Fruit fly (Drosophila melanogaster) whole organism, embryonic: Measurements from ENCODE around the gene Ugt301D1.
A peak's percentile ranks its signal among the peaks of the same experiment; 100 is the strongest.

Experiments
- Adf1 ChIP-seq: fragments of 200-800 bp; sonication (Bioruptor generic); IDR thresholded peaks from 2 replicates; pipeline ENCODE4 v1.3.6; 2022; ENCODE audit warnings: missing biosample characterization, missing genetic modification characterization
- BtbVII ChIP-seq: fragments of 200-800 bp; sonication (Bioruptor generic); optimal IDR thresholded peaks from 3 replicates; lab custom pipeline; 2017; ENCODE audit warnings: missing biosample characterization, mild to moderate bottlenecking, missing genetic modification characterization
- C15 ChIP-seq: fragments of 200-800 bp; sonication (Bioruptor generic); IDR thresholded peaks from 3 replicates; pipeline ENCODE4 v1.3.6; 2022; ENCODE audit warnings: missing biosample characterization, missing genetic modification characterization
- CG10321 ChIP-seq: fragments of 200-800 bp; sonication (Bioruptor generic); IDR thresholded peaks from 2 replicates; pipeline ENCODE4 v1.3.6; 2022; ENCODE audit warnings: missing biosample characterization, missing genetic modification characterization
- CG10431 ChIP-seq: fragments of 200-800 bp; sonication (Bioruptor generic); optimal IDR thresholded peaks from 3 replicates; lab custom pipeline; 2018; ENCODE audit warnings: missing biosample characterization, mild to moderate bottlenecking, missing genetic modification characterization
- CG10565 ChIP-seq: fragments of 200-800 bp; sonication (Bioruptor generic); optimal IDR thresholded peaks from 3 replicates; lab custom pipeline; 2016; ENCODE audit warnings: missing biosample characterization, mild to moderate bottlenecking, missing genetic modification characterization
- CG10959 ChIP-seq: fragments of 200-800 bp; sonication (Bioruptor generic); IDR thresholded peaks from 2 replicates; pipeline ENCODE4 v1.3.6; 2022; ENCODE audit warnings: missing biosample characterization, missing genetic modification characterization
- CG11695 ChIP-seq: fragments of 200-800 bp; sonication (Bioruptor generic); IDR thresholded peaks from 3 replicates; pipeline ENCODE4 v1.3.6; 2022; ENCODE audit warnings: missing biosample characterization, missing genetic modification characterization
- CG12155 ChIP-seq: fragments of 200-800 bp; sonication (Bioruptor generic); optimal IDR thresholded peaks from 3 replicates; lab custom pipeline; 2016; ENCODE audit warnings: missing biosample characterization, missing genetic modification characterization
- CG13296 ChIP-seq: fragments of 200-800 bp; sonication (Bioruptor generic); optimal IDR thresholded peaks from 3 replicates; lab custom pipeline; 2018; ENCODE audit warnings: missing biosample characterization, mild to moderate bottlenecking, missing genetic modification characterization
- CG14710 ChIP-seq: fragments of 200-800 bp; sonication (Bioruptor generic); optimal IDR thresholded peaks from 3 replicates; lab custom pipeline; 2019; ENCODE audit warnings: missing biosample characterization, mild to moderate bottlenecking, missing genetic modification characterization, moderate library complexity
- CG15073 ChIP-seq: fragments of 200-800 bp; sonication (Bioruptor generic); optimal IDR thresholded peaks from 2 replicates; lab custom pipeline; 2016; ENCODE audit warnings: missing biosample characterization, missing genetic modification characterization
- CG1647 ChIP-seq: fragments of 200-800 bp; sonication (Bioruptor generic); optimal IDR thresholded peaks from 3 replicates; lab custom pipeline; 2016; ENCODE audit warnings: missing biosample characterization, missing genetic modification characterization
- CG18011 ChIP-seq: fragments of 200-800 bp; sonication (Bioruptor generic); optimal IDR thresholded peaks from 2 replicates; lab custom pipeline; 2017; ENCODE audit warnings: missing biosample characterization, missing genetic modification characterization, mild to moderate bottlenecking, moderate library complexity, missing genotype
- CG1832 ChIP-seq: fragments of 200-800 bp; sonication (Bioruptor generic); optimal IDR thresholded peaks from 2 replicates; lab custom pipeline; 2017; ENCODE audit warnings: missing biosample characterization, mild to moderate bottlenecking, missing genetic modification characterization, inconsistent platforms
- CG3281 ChIP-seq: fragments of 200-800 bp; sonication (Bioruptor generic); optimal IDR thresholded peaks from 3 replicates; lab custom pipeline; 2017; ENCODE audit warnings: missing biosample characterization, mild to moderate bottlenecking, missing genetic modification characterization
- CG3726 ChIP-seq: fragments of 200-800 bp; sonication (Bioruptor generic); IDR thresholded peaks from 3 replicates; pipeline ENCODE4, ENCODE4 v1.3.6; 2022; ENCODE audit warnings: missing biosample characterization, missing genetic modification characterization
- CG6254 ChIP-seq: fragments of 200-800 bp; sonication (Bioruptor generic); optimal IDR thresholded peaks from 3 replicates; lab custom pipeline; 2017; ENCODE audit warnings: mild to moderate bottlenecking, missing biosample characterization, missing genetic modification reagents, missing genetic modification characterization
- CG6272 ChIP-seq: fragments of 200-800 bp; sonication (Bioruptor generic); IDR thresholded peaks from 2 replicates; pipeline ENCODE4 v1.3.6; 2022; ENCODE audit warnings: missing biosample characterization, missing genetic modification characterization
- CG8388 ChIP-seq: fragments of 200-800 bp; sonication (Bioruptor generic); optimal IDR thresholded peaks from 2 replicates; lab custom pipeline; 2019; ENCODE audit warnings: missing biosample characterization, mild to moderate bottlenecking, missing genetic modification characterization, moderate library complexity
- CG8944 ChIP-seq: fragments of 200-800 bp; sonication (Bioruptor generic); optimal IDR thresholded peaks from 3 replicates; lab custom pipeline; 2016; ENCODE audit warnings: missing biosample characterization, missing genetic modification characterization
- CG9609 ChIP-seq: fragments of 200-800 bp; sonication (Bioruptor generic); optimal IDR thresholded peaks from 3 replicates; lab custom pipeline; 2016; ENCODE audit warnings: missing biosample characterization, missing genetic modification characterization
- CG9797 ChIP-seq: fragments of 200-800 bp; sonication (Bioruptor generic); optimal IDR thresholded peaks from 3 replicates; lab custom pipeline; 2018; ENCODE audit warnings: missing biosample characterization, mild to moderate bottlenecking, missing genetic modification characterization
- CG9876 ChIP-seq: fragments of 200-800 bp; sonication (Bioruptor generic); optimal IDR thresholded peaks from 2 replicates; lab custom pipeline; 2016; ENCODE audit warnings: missing biosample characterization, missing genetic modification characterization
- CTCF ChIP-seq: fragments of 200-800 bp; sonication (Bioruptor generic); optimal IDR thresholded peaks from 2 replicates; lab custom pipeline; 2017; ENCODE audit warnings: missing biosample characterization, mild to moderate bottlenecking, missing genetic modification characterization, moderate library complexity
- Dp ChIP-seq: fragments of 200-800 bp; sonication (Bioruptor generic); optimal IDR thresholded peaks from 2 replicates; lab custom pipeline; 2018; ENCODE audit warnings: missing biosample characterization, mild to moderate bottlenecking, missing genetic modification characterization, moderate library complexity
- Dref ChIP-seq: fragments of 200-800 bp; sonication (Bioruptor generic); IDR thresholded peaks from 2 replicates; pipeline ENCODE4 v1.3.6; 2022; ENCODE audit warnings: missing biosample characterization, missing genetic modification characterization
- Drgx ChIP-seq: fragments of 200-800 bp; sonication (Bioruptor generic); IDR thresholded peaks from 2 replicates; pipeline ENCODE4 v1.3.6; 2022; ENCODE audit warnings: missing biosample characterization, missing genetic modification characterization
- Ets97D ChIP-seq: fragments of 200-800 bp; sonication (Bioruptor generic); optimal IDR thresholded peaks from 3 replicates; lab custom pipeline; 2016; ENCODE audit warnings: missing biosample characterization, missing genetic modification characterization
- Fer1 ChIP-seq: fragments of 200-800 bp; sonication (Bioruptor generic); optimal IDR thresholded peaks from 2 replicates; lab custom pipeline; 2017; ENCODE audit warnings: missing biosample characterization, mild to moderate bottlenecking, missing genetic modification characterization
- Gsc ChIP-seq: fragments of 200-800 bp; sonication (Bioruptor generic); IDR thresholded peaks from 2 replicates; pipeline ENCODE4 v1.3.6; 2022; ENCODE audit warnings: missing biosample characterization, missing genetic modification characterization
- Gug ChIP-seq: fragments of 200-800 bp; sonication (Bioruptor generic); IDR thresholded peaks from 4 replicates; pipeline ENCODE4 v1.3.6; 2022; ENCODE audit warnings: missing biosample characterization, missing genetic modification characterization
- HLH3B ChIP-seq: fragments of 200-800 bp; sonication (Bioruptor generic); IDR thresholded peaks from 2 replicates; pipeline ENCODE4 v1.3.6; 2022; ENCODE audit warnings: missing biosample characterization, missing genetic modification characterization
- Hr39 ChIP-seq: fragments of >200 bp; optimal IDR thresholded peaks from 2 replicates; lab custom pipeline; 2017
- Hsf ChIP-seq: fragments of 200-800 bp; sonication (Bioruptor generic); optimal IDR thresholded peaks from 3 replicates; lab custom pipeline; 2016; ENCODE audit warnings: missing biosample characterization, missing genetic modification characterization
- Poxn ChIP-seq: fragments of 200-800 bp; sonication (Bioruptor generic); IDR thresholded peaks from 2 replicates; pipeline ENCODE4 v1.3.6; 2022; ENCODE audit warnings: missing biosample characterization, missing genetic modification characterization
- Scr ChIP-seq: fragments of 200-800 bp; sonication (Bioruptor generic); IDR thresholded peaks from 2 replicates; pipeline ENCODE4 v1.3.6; 2022; ENCODE audit warnings: missing biosample characterization, missing genetic modification characterization; ENCODE audit not compliant: partially characterized antibody
- Sry-β ChIP-seq: fragments of 200-800 bp; sonication (Bioruptor generic); optimal IDR thresholded peaks from 2 replicates; lab custom pipeline; 2018; ENCODE audit warnings: missing biosample characterization, mild to moderate bottlenecking, missing genetic modification characterization, moderate library complexity
- Xbp1 ChIP-seq: fragments of 200-800 bp; sonication (Bioruptor generic); optimal IDR thresholded peaks from 3 replicates; lab custom pipeline; 2016; ENCODE audit warnings: missing biosample characterization, mild to moderate bottlenecking, missing genetic modification characterization
- aop ChIP-seq: fragments of 200-800 bp; sonication (Bioruptor generic); IDR thresholded peaks from 2 replicates; pipeline ENCODE4 v1.3.6; 2022; ENCODE audit warnings: missing biosample characterization, missing genetic modification characterization
- ato ChIP-seq: fragments of 200-800 bp; sonication (Bioruptor generic); IDR thresholded peaks from 2 replicates; pipeline ENCODE4 v1.3.6; 2022; ENCODE audit warnings: missing biosample characterization, missing genetic modification characterization; ENCODE audit not compliant: partially characterized antibody
- chif ChIP-seq, 2 experiments: fragments of 200-800 bp; sonication (Bioruptor generic); optimal IDR thresholded peaks; 3 replicates each; lab custom pipeline; 2016; ENCODE audit warnings: missing biosample characterization in 2 of 2, missing genetic modification characterization in 2 of 2
- esg ChIP-seq: fragments of 200-800 bp; sonication (Bioruptor generic); conservative IDR thresholded peaks from 2 replicates; pipeline ENCODE4 v1.3.6; 2022; ENCODE audit warnings: missing biosample characterization, missing genetic modification characterization
- eyg ChIP-seq: fragments of 200-800 bp; sonication (Bioruptor generic); optimal IDR thresholded peaks from 3 replicates; lab custom pipeline; 2016; ENCODE audit warnings: missing biosample characterization, missing genetic modification characterization
- ftz-f1 ChIP-seq: fragments of 200-800 bp; sonication (Bioruptor generic); optimal IDR thresholded peaks from 2 replicates; lab custom pipeline; 2016; ENCODE audit warnings: missing biosample characterization, missing genetic modification characterization
- jigr1 ChIP-seq: fragments of 200-800 bp; sonication (Bioruptor generic); IDR thresholded peaks from 3 replicates; pipeline ENCODE4 v1.3.6; 2022; ENCODE audit warnings: missing biosample characterization, missing genetic modification characterization
- jing ChIP-seq: fragments of 200-800 bp; sonication (Bioruptor generic); optimal IDR thresholded peaks from 2 replicates; lab custom pipeline; 2018; ENCODE audit warnings: missing biosample characterization, mild to moderate bottlenecking, missing genetic modification characterization
- lola ChIP-seq, 3 experiments: fragments of >200 bp in 2 of 3; fragments of 200-800 bp in 1 of 3; sonication (Bioruptor generic) in 1 of 3; optimal IDR thresholded peaks; 2 replicates each; lab custom pipeline; 2017 to 2019; ENCODE audit warnings: missing biosample characterization in 3 of 3, missing genetic modification characterization in 3 of 3, mild to moderate bottlenecking in 1 of 3, moderate library complexity in 1 of 3
- maf-S ChIP-seq: fragments of 200-800 bp; sonication (Bioruptor generic); optimal IDR thresholded peaks from 2 replicates; lab custom pipeline; 2016; ENCODE audit warnings: missing biosample characterization, missing genetic modification characterization
- shn ChIP-seq: fragments of 200-800 bp; sonication (Bioruptor generic); optimal IDR thresholded peaks from 3 replicates; lab custom pipeline; 2016; ENCODE audit warnings: missing biosample characterization, missing genetic modification characterization
- zen2 ChIP-seq: fragments of 200-800 bp; sonication (Bioruptor generic); IDR thresholded peaks from 3 replicates; pipeline ENCODE4 v1.3.6; 2022; ENCODE audit warnings: missing biosample characterization, missing genetic modification characterization; ENCODE audit not compliant: partially characterized antibody
- zfh1 ChIP-seq: fragments of 200-800 bp; sonication (Bioruptor generic); IDR thresholded peaks from 3 replicates; pipeline ENCODE4 v1.3.6; 2022; ENCODE audit warnings: missing biosample characterization, missing genetic modification characterization

Ugt301D1 gene

DNA sequence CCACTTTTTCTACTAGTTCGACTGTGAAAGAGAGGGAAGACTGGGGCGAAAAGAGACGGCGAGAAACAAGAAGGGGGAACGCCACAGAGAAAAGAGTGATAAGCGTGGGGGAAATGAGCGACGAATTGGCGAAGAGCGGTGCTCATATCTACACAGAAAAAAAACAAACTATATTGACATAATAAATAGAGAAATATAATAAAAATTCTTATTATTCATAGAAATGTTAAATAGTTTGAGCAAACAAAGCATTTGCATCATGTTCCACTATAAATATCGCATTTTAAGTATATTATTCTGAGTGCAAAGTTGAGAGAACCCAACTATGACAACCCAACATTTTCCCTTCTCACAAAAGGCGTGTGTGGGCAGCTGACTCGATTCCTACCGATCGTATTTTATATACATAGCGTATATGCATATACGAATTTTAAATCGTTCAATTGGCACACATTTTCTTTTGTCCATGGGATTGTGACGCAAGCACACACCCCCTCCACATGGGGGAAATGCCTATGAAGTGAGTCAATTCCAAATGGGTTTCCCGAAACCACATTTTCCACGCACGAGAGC, 48.7 kb downstream of the Ugt301D1 start (continued):
- TF ChIP-seq HLH3B (GFP tag; lab: Robert Waterston, UW) (peak; percentile 86), esg (GFP tag; lab: Robert Waterston, UW) (peak; percentile 85), CG10321 (GFP tag; lab: Robert Waterston, UW) (peak; percentile 61; the same call in 1 of the 2 replicates), Ets97D (GFP tag; lab: Kevin White, UChicago) (no peak), zen2 (no peak), Gsc (GFP tag; lab: Robert Waterston, UW) (no peak), CG12155 (GFP tag; lab: Kevin White, UChicago) (peak; percentile 63), CG11695 (GFP tag; lab: Robert Waterston, UW) (peak; percentile 80), CG10431 (GFP tag; lab: Kevin White, UChicago) (no peak), CG10565 (GFP tag; lab: Kevin White, UChicago) (no peak), lola (GFP tag; optimal IDR thresholded peaks at IDR 0.05; lab: Kevin White, UChicago) (no peak), eyg (GFP tag; lab: Kevin White, UChicago) (no peak), maf-S (no peak), ftz-f1 (GFP tag; lab: Kevin White, UChicago) (no peak), Sry-β (GFP tag; lab: Kevin White, UChicago) (no peak), Gug (GFP tag; lab: Robert Waterston, UW) (no peak), C15 (GFP tag; lab: Robert Waterston, UW) (peak; percentile 57; the same call in 1 of the 3 replicates), CG13296 (GFP tag; lab: Kevin White, UChicago) (peak; percentile 65), shn (GFP tag; lab: Kevin White, UChicago) (no peak), Hsf (GFP tag; lab: Kevin White, UChicago) (peak; percentile 13), Fer1 (GFP tag; lab: Kevin White, UChicago) (peak; percentile 83), zfh1 (GFP tag; lab: Robert Waterston, UW) (peak; percentile 65; the same call in 1 of the 3 replicates), CG9797 (GFP tag; lab: Kevin White, UChicago) (no peak), Poxn (GFP tag; lab: Robert Waterston, UW) (no peak), Hr39 (lab: Kevin White, UChicago) (no peak), Xbp1 (GFP tag; lab: Kevin White, UChicago) (peak; percentile 65), CG10959 (GFP tag; lab: Robert Waterston, UW) (0 out of 2 replicates have a peak, but pooled peaks have one; percentile 48), CG1647 (GFP tag; lab: Kevin White, UChicago) (no peak), jigr1 (GFP tag; lab: Robert Waterston, UW) (no peak), CTCF (GFP tag; lab: Kevin White, UChicago) (no peak), CG9876 (GFP tag; lab: Kevin White, UChicago) (no peak), CG8388 (GFP tag; lab: Kevin White, UChicago) (peak; percentile 52), ato (no peak), CG9609 (GFP tag; lab: Kevin White, UChicago) (no peak), Scr (no peak), CG1832 (no peak), aop (GFP tag; lab: Robert Waterston, UW) (no peak), jing (GFP tag; lab: Kevin White, UChicago) (peak; percentile 10), Dp (GFP tag; lab: Kevin White, UChicago) (no peak), CG3281 (GFP tag; lab: Kevin White, UChicago) (peak; percentile 82), Dref (GFP tag; lab: Robert Waterston, UW) (no peak), CG8944 (GFP tag; lab: Kevin White, UChicago) (no peak), Adf1 (peak; percentile 49), CG15073 (GFP tag; lab: Kevin White, UChicago) (no peak), CG6254 (GFP tag; lab: Kevin White, UChicago) (peak; percentile 68), Drgx (peak; percentile 84), chif (GFP tag; optimal IDR thresholded peaks at IDR 0.05; lab: Kevin White, UChicago) (no peak), BtbVII (GFP tag; lab: Kevin White, UChicago) (peak; percentile 76), CG3726 (peak; percentile 40; the same call in 1 of the 3 replicates), CG18011 (GFP tag; lab: Kevin White, UChicago) (peak; percentile 48), CG6272 (GFP tag; lab: Robert Waterston, UW) (no peak; the same call in 1 of the 2 replicates), CG14710 (peak; percentile 38)
